Fruit fly (Drosophila melanogaster) whole organism, embryonic: ENCODE data around the gene CG12420.
A peak's percentile ranks its signal among the peaks of the same experiment; 100 is the strongest.

ENCODE experiments used
- CG12236 ChIP-seq: fragments of 200-800 bp; sonication (Bioruptor generic); optimal IDR thresholded peaks from 2 replicates; lab custom pipeline; 2016; ENCODE audit warnings: missing biosample characterization, missing genetic modification characterization
- CG12659 ChIP-seq: fragments of 200-800 bp; sonication (Bioruptor generic); optimal IDR thresholded peaks from 3 replicates; lab custom pipeline; 2017; ENCODE audit warnings: mild to moderate bottlenecking, missing biosample characterization, missing genetic modification reagents, missing genetic modification characterization
- CG13894 ChIP-seq: fragments of 200-800 bp; sonication (Bioruptor generic); optimal IDR thresholded peaks from 3 replicates; lab custom pipeline; 2018; ENCODE audit warnings: missing biosample characterization, mild to moderate bottlenecking, missing genetic modification characterization, moderate library complexity
- CG15073 ChIP-seq: fragments of 200-800 bp; sonication (Bioruptor generic); optimal IDR thresholded peaks from 2 replicates; lab custom pipeline; 2016; ENCODE audit warnings: missing biosample characterization, missing genetic modification characterization
- CG1603 ChIP-seq: fragments of 200-800 bp; sonication (Bioruptor generic); optimal IDR thresholded peaks from 2 replicates; lab custom pipeline; 2019; ENCODE audit warnings: missing biosample characterization, mild to moderate bottlenecking, missing genetic modification characterization, moderate library complexity
- CG16779 ChIP-seq: fragments of 200-800 bp; sonication (Bioruptor generic); IDR thresholded peaks from 2 replicates; pipeline ENCODE4 v1.3.6; 2022; ENCODE audit warnings: missing biosample characterization, missing genetic modification characterization
- CG1792 ChIP-seq: fragments of 200-800 bp; sonication (Bioruptor generic); optimal IDR thresholded peaks from 2 replicates; lab custom pipeline; 2016; ENCODE audit warnings: missing biosample characterization, missing genetic modification characterization
- CG2889 ChIP-seq: fragments of 200-800 bp; sonication (Bioruptor generic); IDR thresholded peaks from 3 replicates; pipeline ENCODE4 v1.3.6; 2022; ENCODE audit warnings: missing biosample characterization, missing genetic modification characterization
- CG6272 ChIP-seq: fragments of 200-800 bp; sonication (Bioruptor generic); IDR thresholded peaks from 2 replicates; pipeline ENCODE4 v1.3.6; 2022; ENCODE audit warnings: missing biosample characterization, missing genetic modification characterization
- CG6765 ChIP-seq: fragments of 200-800 bp; sonication (Bioruptor generic); optimal IDR thresholded peaks from 3 replicates; lab custom pipeline; 2017; ENCODE audit warnings: missing biosample characterization, mild to moderate bottlenecking, missing genetic modification characterization
- CG7928 ChIP-seq: fragments of 200-800 bp; sonication (Bioruptor generic); optimal IDR thresholded peaks from 2 replicates; lab custom pipeline; 2017; ENCODE audit warnings: missing biosample characterization, mild to moderate bottlenecking, missing genetic modification characterization
- CG8281 ChIP-seq: fragments of 200-800 bp; sonication (Bioruptor generic); optimal IDR thresholded peaks from 2 replicates; lab custom pipeline; 2018; ENCODE audit warnings: missing biosample characterization, mild to moderate bottlenecking, missing genetic modification characterization, moderate library complexity
- CG9932 ChIP-seq: fragments of 200-800 bp; sonication (Bioruptor generic); IDR thresholded peaks from 2 replicates; pipeline ENCODE4 v1.3.6; 2022; ENCODE audit warnings: missing biosample characterization, missing genetic modification characterization
- Chrac-16 ChIP-seq: fragments of 200-800 bp; sonication (Bioruptor generic); optimal IDR thresholded peaks from 3 replicates; lab custom pipeline; 2016; ENCODE audit warnings: missing biosample characterization, missing genetic modification characterization
- Dip2 ChIP-seq: fragments of 200-800 bp; sonication (Bioruptor generic); IDR thresholded peaks from 2 replicates; pipeline ENCODE4 v1.3.6; 2022; ENCODE audit warnings: missing biosample characterization, missing genetic modification characterization
- HLHmδ ChIP-seq: fragments of 200-800 bp; sonication (Bioruptor generic); optimal IDR thresholded peaks from 2 replicates; lab custom pipeline; 2018; ENCODE audit warnings: missing biosample characterization, mild to moderate bottlenecking, missing genetic modification characterization, moderate library complexity
- Hey ChIP-seq: fragments of 200-800 bp; sonication (Bioruptor generic); optimal IDR thresholded peaks from 3 replicates; lab custom pipeline; 2018; ENCODE audit warnings: missing biosample characterization, mild to moderate bottlenecking, missing genetic modification characterization
- HmgZ ChIP-seq: fragments of 200-800 bp; sonication (Bioruptor generic); optimal IDR thresholded peaks from 2 replicates; lab custom pipeline; 2018; ENCODE audit warnings: missing biosample characterization, mild to moderate bottlenecking, missing genetic modification characterization
- Kr ChIP-seq: fragments of 200-800 bp; sonication (Bioruptor generic); optimal IDR thresholded peaks from 2 replicates; lab custom pipeline; 2017; ENCODE audit warnings: missing biosample characterization, mild to moderate bottlenecking, missing genetic modification characterization
- Meics ChIP-seq: fragments of 200-800 bp; sonication (Bioruptor generic); optimal IDR thresholded peaks from 2 replicates; lab custom pipeline; 2017; ENCODE audit warnings: missing biosample characterization, mild to moderate bottlenecking, missing genetic modification characterization
- Nf-YB ChIP-seq: fragments of 200-800 bp; sonication (Bioruptor generic); optimal IDR thresholded peaks from 3 replicates; lab custom pipeline; 2019; ENCODE audit warnings: missing biosample characterization, mild to moderate bottlenecking, missing genetic modification characterization, moderate library complexity
- Oli ChIP-seq: fragments of 200-800 bp; sonication (Bioruptor generic); optimal IDR thresholded peaks from 2 replicates; lab custom pipeline; 2018; ENCODE audit warnings: missing biosample characterization, mild to moderate bottlenecking, missing genetic modification characterization, moderate library complexity
- Sox100B ChIP-seq: fragments of 200-800 bp; sonication (Bioruptor generic); optimal IDR thresholded peaks from 3 replicates; lab custom pipeline; 2018; ENCODE audit warnings: missing biosample characterization, mild to moderate bottlenecking, missing genetic modification characterization
- Stat92E ChIP-seq, 3 experiments: fragments of >200 bp in 2 of 3; fragments of 200-800 bp in 1 of 3; sonication (Bioruptor generic) in 1 of 3; optimal IDR thresholded peaks; 2 replicates each; lab custom pipeline; 2017 to 2019; ENCODE audit warnings: missing biosample characterization in 3 of 3, missing genetic modification characterization in 3 of 3, mild to moderate bottlenecking in 1 of 3, moderate library complexity in 1 of 3
- Taf1 ChIP-seq: fragments of 200-800 bp; sonication (Bioruptor generic); IDR thresholded peaks from 2 replicates; pipeline ENCODE4 v1.3.6; 2022; ENCODE audit warnings: missing biosample characterization, missing genetic modification characterization
- Tbp ChIP-seq: fragments of >200 bp; optimal IDR thresholded peaks from 2 replicates; lab custom pipeline; 2018; ENCODE audit warnings: missing biosample characterization, missing genetic modification characterization
- abd-A ChIP-seq: fragments of 200-800 bp; sonication (Bioruptor generic); optimal IDR thresholded peaks from 3 replicates; lab custom pipeline; 2019; ENCODE audit warnings: missing biosample characterization, mild to moderate bottlenecking, missing genetic modification characterization, moderate library complexity
- bcd ChIP-seq: fragments of 200-800 bp; sonication (Bioruptor generic); optimal IDR thresholded peaks from 2 replicates; lab custom pipeline; 2017; ENCODE audit warnings: missing biosample characterization, mild to moderate bottlenecking, missing genetic modification characterization
- ci ChIP-seq: fragments of 200-800 bp; sonication (Bioruptor generic); IDR thresholded peaks from 3 replicates; pipeline ENCODE4 v1.3.6; 2022; ENCODE audit warnings: missing biosample characterization, missing genetic modification characterization
- crol ChIP-seq: fragments of 200-800 bp; sonication (Bioruptor generic); IDR thresholded peaks from 2 replicates; pipeline ENCODE4 v1.3.6; 2022; ENCODE audit warnings: missing biosample characterization, missing genetic modification characterization
- crp ChIP-seq, 2 experiments: fragments of 200-800 bp; sonication (Bioruptor generic); optimal IDR thresholded peaks; 2 replicates in 1 of 2; 3 replicates in 1 of 2; lab custom pipeline; 2017; ENCODE audit warnings: missing biosample characterization in 2 of 2, missing genetic modification characterization in 2 of 2, mild to moderate bottlenecking in 1 of 2, moderate library complexity in 1 of 2
- danr ChIP-seq: fragments of 200-800 bp; sonication (Bioruptor generic); IDR thresholded peaks from 2 replicates; pipeline ENCODE4 v1.3.6; 2022; ENCODE audit warnings: missing biosample characterization, missing genetic modification characterization
- dysf ChIP-seq: fragments of 200-800 bp; sonication (Bioruptor generic); IDR thresholded peaks from 3 replicates; pipeline ENCODE4 v1.3.6; 2022; ENCODE audit warnings: missing biosample characterization, missing genetic modification characterization
- eve ChIP-seq, 2 experiments: fragments of >200 bp; optimal IDR thresholded peaks; 2 replicates each; lab custom pipeline; 2017; ENCODE audit warnings: missing biosample characterization in 2 of 2, missing genetic modification characterization in 2 of 2
- fd3F ChIP-seq: fragments of 200-800 bp; sonication (Bioruptor generic); optimal IDR thresholded peaks from 2 replicates; lab custom pipeline; 2018; ENCODE audit warnings: missing biosample characterization, mild to moderate bottlenecking, missing genetic modification characterization, moderate library complexity
- lbe ChIP-seq: fragments of 200-800 bp; sonication (Bioruptor generic); optimal IDR thresholded peaks from 2 replicates; lab custom pipeline; 2016; ENCODE audit warnings: missing biosample characterization, mild to moderate bottlenecking, missing genetic modification characterization
- lmd ChIP-seq: fragments of 200-800 bp; sonication (Bioruptor generic); IDR thresholded peaks from 2 replicates; pipeline ENCODE4 v1.3.6; 2022; ENCODE audit warnings: missing biosample characterization, missing genetic modification characterization
- mld ChIP-seq: fragments of 200-800 bp; sonication (Bioruptor generic); IDR thresholded peaks from 3 replicates; pipeline ENCODE4 v1.3.6; 2022; ENCODE audit warnings: missing biosample characterization, missing genetic modification characterization; ENCODE audit not compliant: partially characterized antibody
- nerfin-1 ChIP-seq: fragments of 200-800 bp; sonication (Bioruptor generic); optimal IDR thresholded peaks from 3 replicates; lab custom pipeline; 2019; ENCODE audit warnings: missing biosample characterization, mild to moderate bottlenecking, missing genetic modification characterization, moderate library complexity
- nmo ChIP-seq: fragments of 200-800 bp; sonication (Bioruptor generic); optimal IDR thresholded peaks from 2 replicates; lab custom pipeline; 2018; ENCODE audit warnings: missing biosample characterization, mild to moderate bottlenecking, missing genetic modification characterization, moderate library complexity
- pnt ChIP-seq: fragments of 200-800 bp; sonication (Bioruptor generic); optimal IDR thresholded peaks from 3 replicates; lab custom pipeline; 2016; ENCODE audit warnings: missing biosample characterization, missing genetic modification characterization
- pzg ChIP-seq: fragments of 200-800 bp; sonication (Bioruptor generic); optimal IDR thresholded peaks from 3 replicates; lab custom pipeline; 2018; ENCODE audit warnings: missing biosample characterization, mild to moderate bottlenecking, missing genetic modification characterization, moderate library complexity
- schlank ChIP-seq: fragments of 200-800 bp; sonication (Bioruptor generic); optimal IDR thresholded peaks from 2 replicates; lab custom pipeline; 2018; ENCODE audit warnings: missing biosample characterization, mild to moderate bottlenecking, missing genetic modification characterization
- shn ChIP-seq: fragments of 200-800 bp; sonication (Bioruptor generic); optimal IDR thresholded peaks from 3 replicates; lab custom pipeline; 2016; ENCODE audit warnings: missing biosample characterization, missing genetic modification characterization
- tup ChIP-seq: fragments of 200-800 bp; sonication (Bioruptor generic); optimal IDR thresholded peaks from 2 replicates; lab custom pipeline; 2016; ENCODE audit warnings: missing biosample characterization, mild to moderate bottlenecking, missing genetic modification characterization, moderate library complexity
- usp ChIP-seq: fragments of >200 bp; optimal IDR thresholded peaks from 2 replicates; lab custom pipeline; 2017; ENCODE audit warnings: missing biosample characterization, missing genetic modification characterization

Gene CG12420

dm6 chr3R:10264601-10265421 lies 42.3 kb downstream of the CG12420 start (continued):
- TF ChIP-seq CG8281 (tag; lab: Kevin White, UChicago): peak; percentile 31

- TF ChIP-seq CG1603 (tag; lab: Kevin White, UChicago): peak; percentile 48
- TF ChIP-seq lmd (GFP tag; lab: Robert Waterston, UW): peak; percentile 64; the same call in 1 of the 2 replicates
- TF ChIP-seq nmo (GFP tag; lab: Kevin White, UChicago): peak; percentile 55
- TF ChIP-seq Hey (tag; lab: Kevin White, UChicago): no peak
- no peak for TF ChIP-seq mld
- TF ChIP-seq usp (GFP tag; lab: Kevin White, UChicago): no peak
- no peak for TF ChIP-seq CG12236 (GFP tag; lab: Kevin White, UChicago)
- TF ChIP-seq abd-A (tag; lab: Kevin White, UChicago): no peak
- TF ChIP-seq CG6765 (GFP tag; lab: Kevin White, UChicago): peak; percentile 35
- TF ChIP-seq Meics: peak; percentile 73
- no peak for TF ChIP-seq Stat92E (GFP tag; optimal IDR thresholded peaks at IDR 0.05; lab: Kevin White, UChicago)
- peak; percentile 23 for TF ChIP-seq CG1792 (GFP tag; lab: Kevin White, UChicago)
- no peak for TF ChIP-seq CG7928 (GFP tag; lab: Kevin White, UChicago)
- TF ChIP-seq CG13894 (tag; lab: Kevin White, UChicago): peak; percentile 9
- peak; percentile 69; the same call in 1 of the 2 replicates for TF ChIP-seq Taf1
- TF ChIP-seq Sox100B (GFP tag; lab: Kevin White, UChicago): peak; percentile 29
- TF ChIP-seq bcd (GFP tag; lab: Kevin White, UChicago): peak; percentile 65
- TF ChIP-seq CG9932: peak; percentile 82
- peak; percentile 0 for TF ChIP-seq nerfin-1 (tag; lab: Kevin White, UChicago)
- peak; percentile 58 for TF ChIP-seq CG12659
- TF ChIP-seq ci (GFP tag; lab: Robert Waterston, UW): no peak; the same call in 2 of the 3 replicates
- no peak for TF ChIP-seq danr (GFP tag; lab: Robert Waterston, UW)
- TF ChIP-seq Chrac-16: peak; percentile 34
- TF ChIP-seq HLHmδ (GFP tag; lab: Kevin White, UChicago): no peak
- TF ChIP-seq pzg (GFP tag; lab: Kevin White, UChicago): no peak
- peak; percentile 63 for TF ChIP-seq lbe (GFP tag; lab: Kevin White, UChicago)
- peak; percentile 53; the same call in 1 of the 2 replicates for TF ChIP-seq CG6272 (GFP tag; lab: Robert Waterston, UW)
- no peak for TF ChIP-seq Nf-YB (GFP tag; lab: Kevin White, UChicago)
- 0 out of 2 replicates have a peak, but pooled peaks have one; percentile 9 for TF ChIP-seq CG16779 (GFP tag; lab: Robert Waterston, UW)
- TF ChIP-seq tup (GFP tag; lab: Kevin White, UChicago): no peak
- peak; percentile 56 for TF ChIP-seq fd3F (GFP tag; lab: Kevin White, UChicago)
- TF ChIP-seq crp (GFP tag; optimal IDR thresholded peaks at IDR 0.05; lab: Kevin White, UChicago): no peak
- no peak for TF ChIP-seq CG15073 (GFP tag; lab: Kevin White, UChicago)
- TF ChIP-seq eve (GFP tag; optimal IDR thresholded peaks at IDR 0.05; lab: Kevin White, UChicago): peak in 1 of 2 experiments; percentile 34
- TF ChIP-seq dysf: peak; percentile 76
- TF ChIP-seq HmgZ (tag; lab: Kevin White, UChicago): peak; percentile 55
- no peak for TF ChIP-seq Kr (GFP tag; lab: Kevin White, UChicago)
- no peak for TF ChIP-seq CG2889 (GFP tag; lab: Robert Waterston, UW)
- peak; percentile 4 for TF ChIP-seq shn
- TF ChIP-seq schlank: peak; percentile 4
- TF ChIP-seq Dip2 (GFP tag; lab: Robert Waterston, UW): no peak
- no peak for TF ChIP-seq Tbp (GFP tag; lab: Kevin White, UChicago)
- TF ChIP-seq Oli (tag; lab: Kevin White, UChicago): peak; percentile 47
- TF ChIP-seq crol: no peak
- no peak for TF ChIP-seq pnt (GFP tag; lab: Kevin White, UChicago)
Measured at dm6 chr3R:10265552-10266137, 43.1 kb downstream of the CG12420 start.
